Worm (Caenorhabditis elegans): ENCODE results near the gene ugt-62.

- TF ChIP-seq pes-1 (GFP tag; IDR thresholded peaks at IDR 0.05): no peak
- no peak for TF ChIP-seq flt-1 (GFP tag; IDR thresholded peaks at IDR 0.05)
- TF ChIP-seq ama-1 (optimal IDR thresholded peaks at IDR 0.05): no peak
- TF ChIP-seq hmbx-1 (tag; optimal IDR thresholded peaks at IDR 0.05): no peak
- no peak for TF ChIP-seq tra-4 (tag; optimal IDR thresholded peaks at IDR 0.05)
- no peak for TF ChIP-seq ceh-13 (GFP tag; optimal IDR thresholded peaks at IDR 0.05)
- TF ChIP-seq aly-1 (tag; optimal IDR thresholded peaks at IDR 0.05): no peak
- TF ChIP-seq B0310.2 (tag; optimal IDR thresholded peaks at IDR 0.05): no peak
- no peak for TF ChIP-seq ceh-36 (tag; optimal IDR thresholded peaks at IDR 0.05)
Observed at ce11 chrIII:4551963-4552362, 11.5 kb upstream of the ugt-62 start.
